Worm (Caenorhabditis elegans) whole organism, L3 larva: ENCODE results near the gene rpm-1.

ENCODE experiments used
- ZK546.5 ChIP-seq: sonication (generic microtip); optimal IDR thresholded peaks from 2 replicates; lab custom pipeline; 2017; ENCODE audit warnings: missing biosample characterization, missing genetic modification characterization
- mdl-1 ChIP-seq: fragments of 150-350 bp; optimal IDR thresholded peaks from 2 replicates; lab custom pipeline; 2014; ENCODE audit warnings: missing biosample characterization, missing genetic modification characterization
- nhr-28 ChIP-seq: fragments of 150-350 bp; optimal IDR thresholded peaks from 2 replicates; lab custom pipeline; 2014; ENCODE audit warnings: missing biosample characterization, missing genetic modification characterization
- nhr-77 ChIP-seq: fragments of 150-350 bp; optimal IDR thresholded peaks from 2 replicates; lab custom pipeline; 2014; ENCODE audit warnings: missing biosample characterization, missing genetic modification characterization
- pha-4 ChIP-seq: fragments of 150-350 bp; optimal IDR thresholded peaks from 2 replicates; lab custom pipeline; 2014; ENCODE audit warnings: missing biosample characterization, missing genetic modification reagents, missing genetic modification characterization
- skn-1 ChIP-seq: fragments of 150-350 bp; optimal IDR thresholded peaks from 2 replicates; lab custom pipeline; 2014; ENCODE audit warnings: missing biosample characterization, missing genetic modification characterization

ce11 chrV:8781164-8781563 lies 38.6 kb downstream of the rpm-1 start:
- TF ChIP-seq pha-4 (peak; percentile 4), ZK546.5 (tag; lab: Kevin White, UChicago) (no peak), nhr-28 (tag; lab: Kevin White, UChicago) (no peak), mdl-1 (tag; lab: Kevin White, UChicago) (no peak), skn-1 (tag; lab: Kevin White, UChicago) (no peak), nhr-77 (tag; lab: Kevin White, UChicago) (no peak)
